Fruit fly (Drosophila melanogaster) whole organism, embryonic: ENCODE results near the gene CG43402.

Source experiments
- ATbp ChIP-seq: fragments of 200-800 bp; sonication (Bioruptor generic); optimal IDR thresholded peaks from 2 replicates; lab custom pipeline; 2017; ENCODE audit warnings: missing biosample characterization, mild to moderate bottlenecking, missing genetic modification characterization, missing genetic modification reagents
- Adf1 ChIP-seq: fragments of 200-800 bp; sonication (Bioruptor generic); IDR thresholded peaks from 2 replicates; pipeline ENCODE4 v1.3.6; 2022; ENCODE audit warnings: missing biosample characterization, missing genetic modification characterization
- Atf-2 ChIP-seq: fragments of 200-800 bp; sonication (Bioruptor generic); optimal IDR thresholded peaks from 2 replicates; lab custom pipeline; 2016; ENCODE audit warnings: missing biosample characterization, missing genetic modification characterization
- Bgb ChIP-seq: fragments of 200-800 bp; sonication (Bioruptor generic); IDR thresholded peaks from 2 replicates; pipeline ENCODE4 v1.3.6; 2022; ENCODE audit warnings: missing biosample characterization, missing genetic modification characterization; ENCODE audit not compliant: partially characterized antibody
- Blimp-1 ChIP-seq: fragments of 200-800 bp; sonication (Bioruptor generic); optimal IDR thresholded peaks from 3 replicates; lab custom pipeline; 2018; ENCODE audit warnings: missing biosample characterization, missing genetic modification characterization, mild to moderate bottlenecking, moderate library complexity, missing genetic modification reagents
- CG10366 ChIP-seq: fragments of 200-800 bp; sonication (Bioruptor generic); IDR thresholded peaks from 2 replicates; pipeline ENCODE4 v1.3.6; 2022; ENCODE audit warnings: missing biosample characterization, missing genetic modification characterization
- CG10462 ChIP-seq: fragments of 200-800 bp; sonication (Bioruptor generic); optimal IDR thresholded peaks from 2 replicates; lab custom pipeline; 2016; ENCODE audit warnings: missing biosample characterization, missing genetic modification characterization
- CG10565 ChIP-seq: fragments of 200-800 bp; sonication (Bioruptor generic); optimal IDR thresholded peaks from 3 replicates; lab custom pipeline; 2016; ENCODE audit warnings: missing biosample characterization, mild to moderate bottlenecking, missing genetic modification characterization
- CG12299 ChIP-seq: fragments of 200-800 bp; sonication (Bioruptor generic); optimal IDR thresholded peaks from 2 replicates; lab custom pipeline; 2018; ENCODE audit warnings: missing biosample characterization, mild to moderate bottlenecking, missing genetic modification characterization
- CG13123 ChIP-seq: fragments of 200-800 bp; sonication (Bioruptor generic); optimal IDR thresholded peaks from 2 replicates; lab custom pipeline; 2016; ENCODE audit warnings: missing biosample characterization, missing genetic modification characterization
- CG14441 ChIP-seq: fragments of 200-800 bp; sonication (Bioruptor generic); IDR thresholded peaks from 2 replicates; pipeline ENCODE4 v1.3.6; 2022; ENCODE audit warnings: missing biosample characterization, missing genetic modification characterization
- CG14860 ChIP-seq: fragments of 200-800 bp; sonication (Bioruptor generic); IDR thresholded peaks from 3 replicates; pipeline ENCODE4 v1.3.6; 2022; ENCODE audit warnings: missing biosample characterization, missing genetic modification characterization; ENCODE audit not compliant: partially characterized antibody
- CG15514 ChIP-seq: fragments of 200-800 bp; sonication (Bioruptor generic); optimal IDR thresholded peaks from 3 replicates; lab custom pipeline; 2017; ENCODE audit warnings: missing biosample characterization, missing genetic modification characterization, mild to moderate bottlenecking, moderate library complexity, missing genetic modification reagents
- CG16863 ChIP-seq: fragments of 200-800 bp; sonication (Bioruptor generic); optimal IDR thresholded peaks from 3 replicates; lab custom pipeline; 2016; ENCODE audit warnings: missing biosample characterization, missing genetic modification characterization
- CG17568 ChIP-seq: fragments of 200-800 bp; sonication (Bioruptor generic); optimal IDR thresholded peaks from 2 replicates; lab custom pipeline; 2018; ENCODE audit warnings: missing biosample characterization, mild to moderate bottlenecking, missing genetic modification characterization, moderate library complexity
- CG2678 ChIP-seq: fragments of 200-800 bp; sonication (Bioruptor generic); optimal IDR thresholded peaks from 3 replicates; lab custom pipeline; 2019; ENCODE audit warnings: missing biosample characterization, mild to moderate bottlenecking, missing genetic modification characterization, moderate library complexity
- CG31365 ChIP-seq: fragments of 200-800 bp; sonication (Bioruptor generic); optimal IDR thresholded peaks from 2 replicates; lab custom pipeline; 2018; ENCODE audit warnings: missing biosample characterization, mild to moderate bottlenecking, missing genetic modification characterization
- CG3163 ChIP-seq: fragments of 200-800 bp; sonication (Bioruptor generic); optimal IDR thresholded peaks from 3 replicates; lab custom pipeline; 2016; ENCODE audit warnings: missing biosample characterization, missing genetic modification characterization
- CG33213 ChIP-seq: fragments of 200-800 bp; sonication (Bioruptor generic); optimal IDR thresholded peaks from 3 replicates; lab custom pipeline; 2016; ENCODE audit warnings: missing biosample characterization, missing genetic modification characterization
- CG4404 ChIP-seq: fragments of 200-800 bp; sonication (Bioruptor generic); IDR thresholded peaks from 2 replicates; pipeline ENCODE4 v1.3.6; 2022; ENCODE audit warnings: missing biosample characterization, missing genetic modification characterization
- CG5953 ChIP-seq: fragments of 200-800 bp; sonication (Bioruptor generic); IDR thresholded peaks from 2 replicates; pipeline ENCODE4 v1.3.6; 2022; ENCODE audit warnings: missing biosample characterization, missing genetic modification characterization
- CG6854 ChIP-seq: fragments of 200-800 bp; sonication (Bioruptor generic); optimal IDR thresholded peaks from 3 replicates; lab custom pipeline; 2017; ENCODE audit warnings: missing biosample characterization, mild to moderate bottlenecking, missing genetic modification characterization
- CG7839 ChIP-seq: fragments of 200-800 bp; sonication (Bioruptor generic); optimal IDR thresholded peaks from 3 replicates; lab custom pipeline; 2018; ENCODE audit warnings: missing biosample characterization, mild to moderate bottlenecking, missing genetic modification characterization, moderate library complexity
- CG8388 ChIP-seq: fragments of 200-800 bp; sonication (Bioruptor generic); optimal IDR thresholded peaks from 2 replicates; lab custom pipeline; 2019; ENCODE audit warnings: missing biosample characterization, mild to moderate bottlenecking, missing genetic modification characterization, moderate library complexity
- D19B ChIP-seq: fragments of 200-800 bp; sonication (Bioruptor generic); optimal IDR thresholded peaks from 2 replicates; lab custom pipeline; 2017; ENCODE audit warnings: missing biosample characterization, mild to moderate bottlenecking, missing genetic modification characterization
- Dad ChIP-seq: fragments of 200-800 bp; sonication (Bioruptor generic); optimal IDR thresholded peaks from 3 replicates; lab custom pipeline; 2016; ENCODE audit warnings: missing biosample characterization, missing genetic modification characterization
- Dll ChIP-seq: fragments of 200-800 bp; sonication (Bioruptor generic); IDR thresholded peaks from 4 replicates; pipeline ENCODE4 v1.3.6; 2022; ENCODE audit warnings: missing biosample characterization, missing genetic modification characterization; ENCODE audit not compliant: partially characterized antibody
- GATAe ChIP-seq: fragments of 200-800 bp; sonication (Bioruptor generic); conservative IDR thresholded peaks from 2 replicates; pipeline ENCODE4 v1.3.6; 2022; ENCODE audit warnings: missing biosample characterization, missing genetic modification characterization
- HLH3B ChIP-seq: fragments of 200-800 bp; sonication (Bioruptor generic); IDR thresholded peaks from 2 replicates; pipeline ENCODE4 v1.3.6; 2022; ENCODE audit warnings: missing biosample characterization, missing genetic modification characterization
- MESR4 ChIP-seq: fragments of 200-800 bp; sonication (Bioruptor generic); optimal IDR thresholded peaks from 2 replicates; lab custom pipeline; 2018; ENCODE audit warnings: missing biosample characterization, mild to moderate bottlenecking, missing genetic modification characterization, moderate library complexity
- MTF-1 ChIP-seq: fragments of 200-800 bp; sonication (Bioruptor generic); optimal IDR thresholded peaks from 2 replicates; lab custom pipeline; 2018; ENCODE audit warnings: missing biosample characterization, mild to moderate bottlenecking, missing genetic modification characterization, borderline replicate concordance
- NC2α ChIP-seq: fragments of 200-800 bp; sonication (Bioruptor generic); optimal IDR thresholded peaks from 2 replicates; lab custom pipeline; 2016; ENCODE audit warnings: missing biosample characterization, missing genetic modification characterization
- NC2β ChIP-seq: fragments of 200-800 bp; sonication (Bioruptor generic); optimal IDR thresholded peaks from 2 replicates; lab custom pipeline; 2016; ENCODE audit warnings: missing biosample characterization, missing genetic modification characterization
- Nf-YA ChIP-seq: fragments of 200-800 bp; sonication (Bioruptor generic); IDR thresholded peaks from 2 replicates; pipeline ENCODE4 v1.3.6; 2022; ENCODE audit warnings: missing biosample characterization, missing genetic modification characterization
- TFAM ChIP-seq: fragments of 200-800 bp; sonication (Bioruptor generic); optimal IDR thresholded peaks from 2 replicates; lab custom pipeline; 2017; ENCODE audit warnings: missing biosample characterization, missing genetic modification characterization, inconsistent platforms
- Taf1 ChIP-seq: fragments of 200-800 bp; sonication (Bioruptor generic); IDR thresholded peaks from 2 replicates; pipeline ENCODE4 v1.3.6; 2022; ENCODE audit warnings: missing biosample characterization, missing genetic modification characterization
- Xrp1 ChIP-seq: fragments of 200-800 bp; sonication (Bioruptor generic); IDR thresholded peaks from 2 replicates; pipeline ENCODE4 v1.3.6; 2022; ENCODE audit warnings: missing biosample characterization, missing genetic modification characterization
- dimm ChIP-seq: fragments of 200-800 bp; sonication (Bioruptor generic); IDR thresholded peaks from 2 replicates; pipeline ENCODE4 v1.3.6; 2022; ENCODE audit warnings: missing biosample characterization, missing genetic modification characterization
- gcm ChIP-seq: fragments of 200-800 bp; sonication (Bioruptor generic); optimal IDR thresholded peaks from 2 replicates; lab custom pipeline; 2019; ENCODE audit warnings: missing biosample characterization, mild to moderate bottlenecking, missing genetic modification characterization, moderate library complexity
- gfzf ChIP-seq: fragments of 200-800 bp; sonication (Bioruptor generic); optimal IDR thresholded peaks from 2 replicates; lab custom pipeline; 2016; ENCODE audit warnings: missing biosample characterization, mild to moderate bottlenecking, missing genetic modification characterization, moderate library complexity
- hb ChIP-seq: fragments of 200-800 bp; sonication (Bioruptor generic); IDR thresholded peaks from 3 replicates; pipeline ENCODE4 v1.3.6; 2022; ENCODE audit warnings: missing biosample characterization, missing genetic modification characterization; ENCODE audit not compliant: partially characterized antibody
- oc ChIP-seq: fragments of 200-800 bp; sonication (Bioruptor generic); optimal IDR thresholded peaks from 2 replicates; lab custom pipeline; 2018; ENCODE audit warnings: missing biosample characterization, mild to moderate bottlenecking, missing genetic modification characterization, moderate library complexity
- odd ChIP-seq: fragments of 200-800 bp; sonication (Bioruptor generic); optimal IDR thresholded peaks from 2 replicates; lab custom pipeline; 2017; ENCODE audit warnings: missing biosample characterization, mild to moderate bottlenecking, missing genetic modification characterization
- pan ChIP-seq, 4 experiments: fragments of >200 bp in 3 of 4; fragments of 200-800 bp in 1 of 4; sonication (Bioruptor generic) in 1 of 4; optimal IDR thresholded peaks in 3 of 4; IDR thresholded peaks in 1 of 4; 2 replicates each; pipeline versions ENCODE4 v1.3.6 to Lab custom; 2017 to 2022; ENCODE audit warnings: missing biosample characterization in 2 of 4, missing genetic modification characterization in 2 of 4, mixed read lengths in 1 of 4
- scrt ChIP-seq: fragments of 200-800 bp; sonication (Bioruptor generic); optimal IDR thresholded peaks from 2 replicates; lab custom pipeline; 2018; ENCODE audit warnings: missing biosample characterization, mild to moderate bottlenecking, missing genetic modification characterization, moderate library complexity
- sens ChIP-seq: fragments of 200-800 bp; sonication (Bioruptor generic); peaks from one replicate; lab custom pipeline; 2016; ENCODE audit warnings: missing biosample characterization, missing genetic modification characterization
- sim ChIP-seq: fragments of 200-800 bp; sonication (Bioruptor generic); IDR thresholded peaks from 2 replicates; pipeline ENCODE4 v1.3.6; 2022; ENCODE audit warnings: missing biosample characterization, missing genetic modification characterization
- sima ChIP-seq: fragments of 200-800 bp; sonication (Bioruptor generic); optimal IDR thresholded peaks from 2 replicates; lab custom pipeline; 2016; ENCODE audit warnings: missing biosample characterization, missing genetic modification characterization
- toy ChIP-seq: fragments of 200-800 bp; sonication (Bioruptor generic); IDR thresholded peaks from 2 replicates; pipeline ENCODE4 v1.3.6; 2022; ENCODE audit warnings: missing biosample characterization, missing genetic modification characterization
- wdn ChIP-seq: fragments of 200-800 bp; sonication (Bioruptor generic); IDR thresholded peaks from 2 replicates; pipeline ENCODE4 v1.3.6; 2022; ENCODE audit warnings: missing biosample characterization, missing genetic modification characterization

Gene CG43402

dm6 chr2L:1428290-1428689 lies 14.1 kb upstream of the CG43402 start, which contains the start of gene CG43401 (continued):
- TF ChIP-seq toy (GFP tag; lab: Robert Waterston, UW) (no peak), CG15514 (peak; percentile 9), dimm (0 out of 2 replicates have a peak, but pooled peaks have one; percentile 7), CG10565 (GFP tag; lab: Kevin White, UChicago) (no peak), CG12299 (tag; lab: Kevin White, UChicago) (peak; percentile 13), Adf1 (GFP tag; lab: Robert Waterston, UW) (no peak), gcm (GFP tag; lab: Kevin White, UChicago) (peak; percentile 60), sima (GFP tag; lab: Kevin White, UChicago) (peak; percentile 5), TFAM (GFP tag; lab: Kevin White, UChicago) (no peak), sens (GFP tag; lab: Kevin White, UChicago) (peak; percentile 93), MESR4 (GFP tag; lab: Kevin White, UChicago) (no peak), D19B (GFP tag; lab: Kevin White, UChicago) (no peak), CG14860 (GFP tag; lab: Robert Waterston, UW) (no peak), Taf1 (GFP tag; lab: Robert Waterston, UW) (no peak), CG7839 (tag; lab: Kevin White, UChicago) (peak; percentile 58), CG31365 (no peak), CG3163 (GFP tag; lab: Kevin White, UChicago) (no peak), pan (optimal IDR thresholded peaks at IDR 0.05; lab: Kevin White, UChicago) (no peak), pan (GFP tag; optimal IDR thresholded peaks at IDR 0.05 in 1 of 2, IDR thresholded peaks at IDR 0.05 in 1 of 2) (peak in 1 of 2 experiments; percentile 70), wdn (GFP tag; lab: Robert Waterston, UW) (no peak), CG17568 (GFP tag; lab: Kevin White, UChicago) (no peak), ATbp (GFP tag; lab: Kevin White, UChicago) (peak; percentile 25), CG6854 (GFP tag; lab: Kevin White, UChicago) (no peak), GATAe (no peak), hb (GFP tag; lab: Robert Waterston, UW) (no peak), scrt (GFP tag; lab: Kevin White, UChicago) (no peak), Dad (GFP tag; lab: Kevin White, UChicago) (no peak), CG14441 (GFP tag; lab: Robert Waterston, UW) (peak; percentile 60), oc (peak; percentile 3), HLH3B (peak; percentile 75), CG4404 (GFP tag; lab: Robert Waterston, UW) (no peak), Blimp-1 (GFP tag; lab: Kevin White, UChicago) (peak; percentile 58), CG10366 (peak; percentile 57), CG8388 (peak; percentile 29), NC2α (GFP tag; lab: Kevin White, UChicago) (peak; percentile 9), gfzf (GFP tag; lab: Kevin White, UChicago) (no peak), CG13123 (GFP tag; lab: Kevin White, UChicago) (no peak), odd (no peak), CG2678 (tag; lab: Kevin White, UChicago) (peak; percentile 51), Xrp1 (GFP tag; lab: Robert Waterston, UW) (peak; percentile 71), MTF-1 (no peak), Bgb (no peak), Atf-2 (GFP tag; lab: Kevin White, UChicago) (no peak), CG16863 (GFP tag; lab: Kevin White, UChicago) (peak; percentile 45), CG10462 (GFP tag; lab: Kevin White, UChicago) (no peak), CG5953 (GFP tag; lab: Robert Waterston, UW) (no peak), Nf-YA (GFP tag; lab: Robert Waterston, UW) (peak; percentile 42; the same call in 1 of the 2 replicates), Dll (GFP tag; lab: Robert Waterston, UW) (no peak), sim (GFP tag; lab: Robert Waterston, UW) (no peak), CG33213 (GFP tag; lab: Kevin White, UChicago) (no peak), NC2β (GFP tag; lab: Kevin White, UChicago) (no peak)
